Fruit fly (Drosophila melanogaster): ENCODE data around the gene CG4822.

The CG4822 gene

dm6 chr2L:131466-132270, 10.1 kb upstream of the CG4822 start, which contains the start of gene Gs1 (continued):
- TF ChIP-seq Chrac-16 (GFP tag; optimal IDR thresholded peaks at IDR 0.05) (no peak), CG6689 (GFP tag; IDR thresholded peaks at IDR 0.05) (no peak), CG12236 (GFP tag; optimal IDR thresholded peaks at IDR 0.05) (no peak), BtbVII (GFP tag; optimal IDR thresholded peaks at IDR 0.05) (peak; percentile 74), CG17186 (GFP tag; optimal IDR thresholded peaks at IDR 0.05) (no peak), CG12299 (tag; optimal IDR thresholded peaks at IDR 0.05) (peak; percentile 33), CG10959 (GFP tag; IDR thresholded peaks at IDR 0.05) (no peak), ind (GFP tag; optimal IDR thresholded peaks at IDR 0.05) (no peak), Hr3 (GFP tag; optimal IDR thresholded peaks at IDR 0.05) (no peak), E2f2 (GFP tag; IDR thresholded peaks at IDR 0.05) (peak; percentile 34; the same call in 1 of the 2 replicates), CG17829 (tag; optimal IDR thresholded peaks at IDR 0.05) (peak; percentile 39), az2 (GFP tag; optimal IDR thresholded peaks at IDR 0.05) (no peak), CG13894 (tag; optimal IDR thresholded peaks at IDR 0.05) (peak; percentile 67), CG15073 (GFP tag; optimal IDR thresholded peaks at IDR 0.05) (no peak), hb (GFP tag; IDR thresholded peaks at IDR 0.05; ENCODE audit: partially characterized antibody) (no peak), CG13775 (GFP tag; optimal IDR thresholded peaks at IDR 0.05) (no peak), CG18764 (GFP tag; optimal IDR thresholded peaks at IDR 0.05) (no peak), CG31224 (GFP tag; IDR thresholded peaks at IDR 0.05) (no peak), Atf6 (GFP tag; IDR thresholded peaks at IDR 0.05) (peak; percentile 64; the same call in 1 of the 2 replicates), jing (GFP tag; optimal IDR thresholded peaks at IDR 0.05) (no peak), ftz-f1 (GFP tag; optimal IDR thresholded peaks at IDR 0.05) (peak; percentile 89), CG3407 (GFP tag; optimal IDR thresholded peaks at IDR 0.05) (peak; percentile 16), mld (GFP tag; IDR thresholded peaks at IDR 0.05; ENCODE audit: partially characterized antibody) (no peak), CG42726 (GFP tag; IDR thresholded peaks at IDR 0.05; ENCODE audit: partially characterized antibody) (no peak), Tbp (GFP tag; optimal IDR thresholded peaks at IDR 0.05) (no peak), CG4617 (GFP tag; optimal IDR thresholded peaks at IDR 0.05; ENCODE audit: borderline replicate concordance) (no peak), grau (tag; optimal IDR thresholded peaks at IDR 0.05) (peak; percentile 24), CG2889 (GFP tag; IDR thresholded peaks at IDR 0.05) (no peak), Dp (GFP tag; optimal IDR thresholded peaks at IDR 0.05) (peak; percentile 18), lilli (GFP tag; optimal IDR thresholded peaks at IDR 0.05) (peak; percentile 14), grn (GFP tag; optimal IDR thresholded peaks at IDR 0.05) (no peak), CG14014 (GFP tag; IDR thresholded peaks at IDR 0.05) (0 out of 2 replicates have a peak, but pooled peaks have one; percentile 29), CG34376 (GFP tag; optimal IDR thresholded peaks at IDR 0.05) (peak; percentile 85), CG1602 (GFP tag; optimal IDR thresholded peaks at IDR 0.05) (no peak), CG11504 (tag; optimal IDR thresholded peaks at IDR 0.05) (peak; percentile 21), sr (GFP tag; IDR thresholded peaks at IDR 0.05) (peak; percentile 70; the same call in 2 of the 3 replicates), CG16813 (GFP tag; IDR thresholded peaks at IDR 0.05; ENCODE audit: partially characterized antibody) (no peak), crc (GFP tag; optimal IDR thresholded peaks at IDR 0.05) (no peak), CG14860 (GFP tag; IDR thresholded peaks at IDR 0.05; ENCODE audit: partially characterized antibody) (no peak), hbn (GFP tag; IDR thresholded peaks at IDR 0.05; ENCODE audit: partially characterized antibody) (peak; percentile 28), HLH54F (GFP tag; optimal IDR thresholded peaks at IDR 0.05) (no peak), yki (optimal IDR thresholded peaks at IDR 0.05) (peak; percentile 36), wor (GFP tag; IDR thresholded peaks at IDR 0.05) (no peak), ems (GFP tag; optimal IDR thresholded peaks at IDR 0.05) (no peak), pros (GFP tag; optimal IDR thresholded peaks at IDR 0.05) (peak; percentile 57), CG7271 (tag; optimal IDR thresholded peaks at IDR 0.05) (no peak), CG9876 (GFP tag; optimal IDR thresholded peaks at IDR 0.05) (no peak), row (GFP tag; IDR thresholded peaks at IDR 0.05) (no peak), CG4854 (GFP tag; optimal IDR thresholded peaks at IDR 0.05) (no peak), HLH3B (GFP tag; IDR thresholded peaks at IDR 0.05) (no peak)

Data from whole organism, embryonic.